Worm (Caenorhabditis elegans) whole organism, L2 larva: ENCODE measurements around the gene rom-3.

Source experiments
- aly-2 ChIP-seq: fragments of 150-350 bp; optimal IDR thresholded peaks from 2 replicates; lab custom pipeline; 2014; ENCODE audit warnings: missing biosample characterization, missing genetic modification characterization
- unc-62 ChIP-seq: fragments of 150-350 bp; optimal IDR thresholded peaks from 2 replicates; lab custom pipeline; 2014; ENCODE audit warnings: missing biosample characterization, missing genetic modification reagents, missing genetic modification characterization
- ztf-11 ChIP-seq: sonication (generic microtip); optimal IDR thresholded peaks from 2 replicates; lab custom pipeline; 2017; ENCODE audit warnings: missing biosample characterization, missing genetic modification characterization

DNA sequence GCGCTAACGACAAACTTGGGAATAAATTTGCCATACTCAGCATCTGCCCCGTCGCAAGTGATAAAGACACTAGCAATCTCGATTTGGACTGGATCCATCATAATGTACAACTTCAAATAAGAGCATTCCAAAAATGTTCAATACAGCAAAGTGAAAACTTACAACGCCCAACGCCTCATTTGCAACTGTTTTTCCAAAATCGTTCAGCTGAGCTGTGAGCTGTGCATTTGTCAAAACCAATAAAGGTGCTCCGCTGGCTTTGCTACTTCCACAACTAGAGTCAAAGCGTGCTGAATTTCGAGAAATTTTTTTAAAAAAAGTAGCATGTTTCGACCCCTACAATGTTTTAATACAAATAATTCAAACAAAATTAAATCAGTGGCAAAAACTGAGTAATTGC is 39.2 kb downstream of the rom-3 start, which contains the start of gene Y116A8C.49:
- TF ChIP-seq unc-62 (GFP tag; lab: Kevin White, UChicago) (no peak), aly-2 (tag; lab: Kevin White, UChicago) (no peak), ztf-11 (tag; lab: Kevin White, UChicago) (no peak)
